Worm (Caenorhabditis elegans) whole organism, L4/young adult: ENCODE results near the gene dgk-2.

ENCODE experiments used
- W03F9.2 ChIP-seq: fragments of 150-350 bp; optimal IDR thresholded peaks from 2 replicates; lab custom pipeline; 2014; ENCODE audit warnings: missing biosample characterization, missing genetic modification characterization
- dao-5 ChIP-seq: sonication (generic microtip); optimal IDR thresholded peaks from 2 replicates; lab custom pipeline; 2016; ENCODE audit warnings: missing genotype, missing genetic modification characterization, moderate library complexity, missing compliant biosample characterization
- him-1 ChIP-seq: sonication (generic microtip); optimal IDR thresholded peaks from 2 replicates; lab custom pipeline; 2016; ENCODE audit warnings: missing genotype, missing genetic modification reagents, missing genetic modification characterization, missing compliant biosample characterization

DNA sequence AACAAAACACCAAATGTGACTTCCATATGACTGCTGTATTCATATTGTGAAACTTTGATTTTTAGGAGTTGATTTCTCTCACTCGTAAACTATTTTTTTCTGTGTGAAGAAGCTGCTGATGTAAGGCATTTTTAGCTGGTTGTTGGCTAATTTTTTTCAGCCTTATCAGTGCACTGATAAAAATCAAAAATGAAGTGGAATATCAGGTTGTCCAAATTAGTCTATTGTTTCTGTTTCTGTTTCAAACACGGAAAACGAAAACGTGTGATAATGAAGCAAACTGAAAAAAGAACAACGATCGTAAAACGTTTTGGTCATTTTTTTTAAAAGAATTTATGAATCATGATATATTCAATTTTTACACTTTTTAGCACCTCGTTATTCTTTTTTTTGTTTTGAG lies 23.4 kb downstream of the dgk-2 start:
- TF ChIP-seq dao-5 (tag; lab: Kevin White, UChicago) (no peak), W03F9.2 (tag; lab: Kevin White, UChicago) (no peak), him-1 (tag; lab: Kevin White, UChicago) (no peak)
